Fruit fly (Drosophila melanogaster) whole organism, prepupa: Measurements from ENCODE around the gene nyo.

Source experiments
- CG8319 ChIP-seq: fragments of 200-800 bp; sonication (Bioruptor generic); optimal IDR thresholded peaks from 3 replicates; lab custom pipeline; 2016; ENCODE audit warnings: missing biosample characterization, missing genetic modification characterization
- Eip75B ChIP-seq: fragments of 200-800 bp; sonication (Bioruptor generic); optimal IDR thresholded peaks from 3 replicates; lab custom pipeline; 2016; ENCODE audit warnings: missing biosample characterization, missing genetic modification characterization
- Gug ChIP-seq: fragments of 200-800 bp; sonication (Bioruptor generic); IDR thresholded peaks from 2 replicates; pipeline ENCODE4 v1.3.6; 2022; ENCODE audit warnings: missing biosample characterization, missing genetic modification characterization
- Hr38 ChIP-seq: sonication (Bioruptor generic); optimal IDR thresholded peaks from 2 replicates; lab custom pipeline; 2016; ENCODE audit warnings: missing biosample characterization, missing genetic modification characterization
- Lpt ChIP-seq: fragments of 200-800 bp; sonication (Bioruptor generic); optimal IDR thresholded peaks from 3 replicates; lab custom pipeline; 2016; ENCODE audit warnings: missing biosample characterization, missing genetic modification characterization
- fd85E ChIP-seq: fragments of 200-800 bp; sonication (Bioruptor generic); optimal IDR thresholded peaks from 3 replicates; lab custom pipeline; 2016; ENCODE audit warnings: missing biosample characterization, missing genetic modification characterization

DNA sequence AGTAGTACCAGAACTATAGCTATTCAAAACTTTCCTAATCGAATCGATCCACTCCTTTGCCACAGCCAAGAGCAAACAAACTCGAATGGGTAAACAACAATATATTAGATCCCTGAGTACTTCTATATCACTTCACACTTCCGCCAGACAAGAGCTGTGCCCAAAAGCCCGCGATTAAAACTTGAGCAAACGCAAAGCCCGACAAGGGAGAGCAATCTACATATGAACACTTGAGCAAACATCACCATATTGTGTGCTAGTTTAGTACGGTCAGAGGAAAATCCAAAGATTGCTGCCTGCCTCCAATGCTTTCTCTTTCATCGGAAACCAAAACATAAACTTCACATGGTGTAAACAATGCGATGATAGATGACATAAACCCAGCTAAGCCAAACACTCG lies 60.8 kb downstream of the nyo start:
- TF ChIP-seq Lpt (GFP tag; lab: Kevin White, UChicago) (no peak), Eip75B (GFP tag; lab: Kevin White, UChicago) (no peak), Hr38 (GFP tag; lab: Kevin White, UChicago) (no peak), fd85E (GFP tag; lab: Kevin White, UChicago) (no peak), Gug (GFP tag; lab: Robert Waterston, UW) (no peak), CG8319 (GFP tag; lab: Kevin White, UChicago) (no peak)
